Fruit fly (Drosophila melanogaster) whole organism, embryonic: ENCODE measurements around the gene CG5882.

Source experiments
- Adf1 ChIP-seq: fragments of 200-800 bp; sonication (Bioruptor generic); IDR thresholded peaks from 2 replicates; pipeline ENCODE4 v1.3.6; 2022; ENCODE audit warnings: missing biosample characterization, missing genetic modification characterization
- Bteb2 ChIP-seq: fragments of 200-800 bp; sonication (Bioruptor generic); optimal IDR thresholded peaks from 2 replicates; lab custom pipeline; 2016; ENCODE audit warnings: missing biosample characterization, missing genetic modification characterization
- CG10654 ChIP-seq: fragments of 200-800 bp; sonication (Bioruptor generic); optimal IDR thresholded peaks from 2 replicates; lab custom pipeline; 2016; ENCODE audit warnings: missing biosample characterization, missing genetic modification characterization
- CG11695 ChIP-seq: fragments of 200-800 bp; sonication (Bioruptor generic); IDR thresholded peaks from 3 replicates; pipeline ENCODE4 v1.3.6; 2022; ENCODE audit warnings: missing biosample characterization, missing genetic modification characterization
- CG14860 ChIP-seq: fragments of 200-800 bp; sonication (Bioruptor generic); IDR thresholded peaks from 3 replicates; pipeline ENCODE4 v1.3.6; 2022; ENCODE audit warnings: missing biosample characterization, missing genetic modification characterization; ENCODE audit not compliant: partially characterized antibody
- CG16813 ChIP-seq: fragments of 200-800 bp; sonication (Bioruptor generic); IDR thresholded peaks from 3 replicates; pipeline ENCODE4 v1.3.6; 2022; ENCODE audit warnings: missing biosample characterization, missing genetic modification characterization; ENCODE audit not compliant: partially characterized antibody
- CG17328 ChIP-seq: fragments of 200-800 bp; sonication (Bioruptor generic); IDR thresholded peaks from 2 replicates; pipeline ENCODE4 v1.3.6; 2022; ENCODE audit warnings: missing biosample characterization, missing genetic modification characterization
- CG17385 ChIP-seq: fragments of 200-800 bp; sonication (Bioruptor generic); optimal IDR thresholded peaks from 3 replicates; lab custom pipeline; 2018; ENCODE audit warnings: missing biosample characterization, mild to moderate bottlenecking, missing genetic modification characterization
- CG30403 ChIP-seq: fragments of 200-800 bp; sonication (Bioruptor generic); optimal IDR thresholded peaks from 3 replicates; lab custom pipeline; 2016; ENCODE audit warnings: missing biosample characterization, missing genetic modification characterization
- CG3281 ChIP-seq: fragments of 200-800 bp; sonication (Bioruptor generic); optimal IDR thresholded peaks from 3 replicates; lab custom pipeline; 2017; ENCODE audit warnings: missing biosample characterization, mild to moderate bottlenecking, missing genetic modification characterization
- CG34422 ChIP-seq: fragments of 200-800 bp; sonication (Bioruptor generic); IDR thresholded peaks from 3 replicates; pipeline ENCODE4 v1.3.6; 2022; ENCODE audit warnings: missing biosample characterization, missing genetic modification characterization
- CG6791 ChIP-seq: fragments of 200-800 bp; sonication (Bioruptor generic); IDR thresholded peaks from 3 replicates; pipeline ENCODE4 v1.3.6; 2022; ENCODE audit warnings: missing biosample characterization, missing genetic modification characterization; ENCODE audit not compliant: partially characterized antibody
- CG8281 ChIP-seq: fragments of 200-800 bp; sonication (Bioruptor generic); optimal IDR thresholded peaks from 2 replicates; lab custom pipeline; 2018; ENCODE audit warnings: missing biosample characterization, mild to moderate bottlenecking, missing genetic modification characterization, moderate library complexity
- Deaf1 ChIP-seq: fragments of 200-800 bp; optimal IDR thresholded peaks from 3 replicates; lab custom pipeline; 2019; ENCODE audit warnings: missing biosample characterization, mild to moderate bottlenecking, missing genetic modification characterization, moderate library complexity
- Dek ChIP-seq: fragments of 200-800 bp; sonication (Bioruptor generic); optimal IDR thresholded peaks from 3 replicates; lab custom pipeline; 2019; ENCODE audit warnings: missing biosample characterization, mild to moderate bottlenecking, missing genetic modification characterization, moderate library complexity
- HLH3B ChIP-seq: fragments of 200-800 bp; sonication (Bioruptor generic); IDR thresholded peaks from 2 replicates; pipeline ENCODE4 v1.3.6; 2022; ENCODE audit warnings: missing biosample characterization, missing genetic modification characterization
- HmgZ ChIP-seq: fragments of 200-800 bp; sonication (Bioruptor generic); optimal IDR thresholded peaks from 2 replicates; lab custom pipeline; 2018; ENCODE audit warnings: missing biosample characterization, mild to moderate bottlenecking, missing genetic modification characterization
- Hmr ChIP-seq: fragments of 200-800 bp; sonication (Bioruptor generic); optimal IDR thresholded peaks from 3 replicates; lab custom pipeline; 2017; ENCODE audit warnings: mild to moderate bottlenecking, missing biosample characterization, missing genetic modification reagents, missing genetic modification characterization
- Hr51 ChIP-seq, 2 experiments: fragments of 200-800 bp; sonication (Bioruptor generic); optimal IDR thresholded peaks; 2 replicates in 1 of 2; 3 replicates in 1 of 2; lab custom pipeline; 2016 to 2018; ENCODE audit warnings: missing biosample characterization in 2 of 2, missing genetic modification characterization in 2 of 2, mild to moderate bottlenecking in 1 of 2, moderate library complexity in 1 of 2
- Jarid2 ChIP-seq: fragments of 200-800 bp; sonication (Bioruptor generic); optimal IDR thresholded peaks from 3 replicates; lab custom pipeline; 2017; ENCODE audit warnings: mild to moderate bottlenecking, missing biosample characterization, missing genetic modification reagents, missing genetic modification characterization
- Lhr ChIP-seq: fragments of 200-800 bp; sonication (Bioruptor generic); optimal IDR thresholded peaks from 3 replicates; lab custom pipeline; 2017; ENCODE audit warnings: mild to moderate bottlenecking, missing biosample characterization, missing genetic modification reagents, missing genetic modification characterization
- Nf-YC ChIP-seq: fragments of 200-800 bp; optimal IDR thresholded peaks from 3 replicates; lab custom pipeline; 2019; ENCODE audit warnings: missing biosample characterization, mild to moderate bottlenecking, missing genetic modification characterization, moderate library complexity
- NfI ChIP-seq: fragments of 200-800 bp; sonication (Bioruptor generic); optimal IDR thresholded peaks from 3 replicates; lab custom pipeline; 2018; ENCODE audit warnings: missing biosample characterization, mild to moderate bottlenecking, missing genetic modification characterization, moderate library complexity
- Sry-δ ChIP-seq: fragments of 200-800 bp; sonication (Bioruptor generic); optimal IDR thresholded peaks from 2 replicates; lab custom pipeline; 2016; ENCODE audit warnings: missing biosample characterization, missing genetic modification characterization
- bcd ChIP-seq: fragments of 200-800 bp; sonication (Bioruptor generic); optimal IDR thresholded peaks from 2 replicates; lab custom pipeline; 2017; ENCODE audit warnings: missing biosample characterization, mild to moderate bottlenecking, missing genetic modification characterization
- bigmax ChIP-seq: fragments of 200-800 bp; sonication (Bioruptor generic); optimal IDR thresholded peaks from 2 replicates; lab custom pipeline; 2018; ENCODE audit warnings: missing biosample characterization, mild to moderate bottlenecking, missing genetic modification characterization
- bowl ChIP-seq: fragments of 200-800 bp; sonication (Bioruptor generic); IDR thresholded peaks from 2 replicates; pipeline ENCODE4 v1.3.6; 2022; ENCODE audit warnings: missing biosample characterization, missing genetic modification characterization
- crol ChIP-seq: fragments of 200-800 bp; sonication (Bioruptor generic); IDR thresholded peaks from 2 replicates; pipeline ENCODE4 v1.3.6; 2022; ENCODE audit warnings: missing biosample characterization, missing genetic modification characterization
- exex ChIP-seq: fragments of 200-800 bp; sonication (Bioruptor generic); optimal IDR thresholded peaks from 4 replicates; lab custom pipeline; 2018; ENCODE audit warnings: missing biosample characterization, mild to moderate bottlenecking, missing genetic modification characterization, moderate library complexity
- ftz-f1 ChIP-seq: fragments of 200-800 bp; sonication (Bioruptor generic); optimal IDR thresholded peaks from 2 replicates; lab custom pipeline; 2016; ENCODE audit warnings: missing biosample characterization, missing genetic modification characterization
- gt ChIP-seq: fragments of 200-800 bp; sonication (Bioruptor generic); IDR thresholded peaks from 2 replicates; pipeline ENCODE4 v1.3.6; 2022; ENCODE audit warnings: missing biosample characterization, missing genetic modification characterization
- hbn ChIP-seq: fragments of 200-800 bp; sonication (Bioruptor generic); IDR thresholded peaks from 2 replicates; pipeline ENCODE4 v1.3.6; 2022; ENCODE audit warnings: missing biosample characterization, missing genetic modification characterization; ENCODE audit not compliant: partially characterized antibody
- hkb ChIP-seq, 2 experiments: fragments of 200-800 bp in 1 of 2; fragments of >200 bp in 1 of 2; sonication (Bioruptor generic) in 1 of 2; IDR thresholded peaks in 1 of 2; optimal IDR thresholded peaks in 1 of 2; 2 replicates each; pipeline versions ENCODE4 v1.3.6 to Lab custom; 2017 to 2022; ENCODE audit warnings: missing biosample characterization in 1 of 2, missing genetic modification characterization in 1 of 2
- jigr1 ChIP-seq: fragments of 200-800 bp; sonication (Bioruptor generic); IDR thresholded peaks from 3 replicates; pipeline ENCODE4 v1.3.6; 2022; ENCODE audit warnings: missing biosample characterization, missing genetic modification characterization
- klu ChIP-seq: fragments of 200-800 bp; sonication (Bioruptor generic); IDR thresholded peaks from 2 replicates; pipeline ENCODE4 v1.3.6; 2022; ENCODE audit warnings: missing biosample characterization, missing genetic modification characterization
- lab ChIP-seq: fragments of 200-800 bp; sonication (Bioruptor generic); optimal IDR thresholded peaks from 3 replicates; lab custom pipeline; 2017; ENCODE audit warnings: missing biosample characterization, missing genetic modification characterization, mild to moderate bottlenecking, moderate library complexity, missing genetic modification reagents
- nom ChIP-seq: fragments of 200-800 bp; sonication (Bioruptor generic); optimal IDR thresholded peaks from 2 replicates; lab custom pipeline; 2017; ENCODE audit warnings: missing biosample characterization, missing genetic modification characterization, mild to moderate bottlenecking, moderate library complexity, missing genetic modification reagents
- oc ChIP-seq: fragments of 200-800 bp; sonication (Bioruptor generic); optimal IDR thresholded peaks from 2 replicates; lab custom pipeline; 2018; ENCODE audit warnings: missing biosample characterization, mild to moderate bottlenecking, missing genetic modification characterization, moderate library complexity
- pan ChIP-seq, 4 experiments: fragments of >200 bp in 3 of 4; fragments of 200-800 bp in 1 of 4; sonication (Bioruptor generic) in 1 of 4; optimal IDR thresholded peaks in 3 of 4; IDR thresholded peaks in 1 of 4; 2 replicates each; pipeline versions ENCODE4 v1.3.6 to Lab custom; 2017 to 2022; ENCODE audit warnings: missing biosample characterization in 2 of 4, missing genetic modification characterization in 2 of 4, mixed read lengths in 1 of 4
- peb ChIP-seq: fragments of 200-800 bp; sonication (Bioruptor generic); IDR thresholded peaks from 2 replicates; pipeline ENCODE4 v1.3.6; 2022; ENCODE audit warnings: missing biosample characterization, missing genetic modification characterization
- pho ChIP-seq: fragments of 200-800 bp; sonication (Bioruptor generic); optimal IDR thresholded peaks from 2 replicates; lab custom pipeline; 2016; ENCODE audit warnings: missing biosample characterization, missing genetic modification characterization
- ro ChIP-seq: fragments of 200-800 bp; sonication (Bioruptor generic); IDR thresholded peaks from 2 replicates; pipeline ENCODE4 v1.3.6; 2022; ENCODE audit warnings: missing biosample characterization, missing genetic modification characterization
- sob ChIP-seq: fragments of 200-800 bp; sonication (Bioruptor generic); IDR thresholded peaks from 2 replicates; pipeline ENCODE4 v1.3.6; 2022; ENCODE audit warnings: missing biosample characterization, missing genetic modification characterization
- stc ChIP-seq: fragments of 200-800 bp; sonication (Bioruptor generic); IDR thresholded peaks from 2 replicates; pipeline ENCODE4 v1.3.6; 2022; ENCODE audit warnings: missing biosample characterization, missing genetic modification characterization
- vvl ChIP-seq: fragments of 200-800 bp; sonication (Bioruptor generic); IDR thresholded peaks from 2 replicates; pipeline ENCODE4 v1.3.6; 2022; ENCODE audit warnings: missing biosample characterization, missing genetic modification characterization
- z ChIP-seq: fragments of 200-800 bp; sonication (Bioruptor generic); IDR thresholded peaks from 3 replicates; pipeline ENCODE4 v1.3.6; 2022; ENCODE audit warnings: missing biosample characterization, missing genetic modification characterization

CG5882 gene

dm6 chr3R:27069810-27070625, 48.4 kb upstream of the CG5882 start, which contains the start of gene spz (continued):
- TF ChIP-seq CG17328 (GFP tag; lab: Robert Waterston, UW) = no peak
- no peak for TF ChIP-seq Dek (tag; lab: Kevin White, UChicago)
- no peak for TF ChIP-seq bigmax (GFP tag; lab: Kevin White, UChicago)
- TF ChIP-seq Jarid2 (GFP tag; lab: Kevin White, UChicago) = peak; percentile 78
- TF ChIP-seq peb = no peak
- TF ChIP-seq bcd (GFP tag; lab: Kevin White, UChicago) = peak; percentile 8
- TF ChIP-seq Sry-δ (GFP tag; lab: Kevin White, UChicago) = no peak
- peak; percentile 60 for TF ChIP-seq ftz-f1 (GFP tag; lab: Kevin White, UChicago)
- no peak for TF ChIP-seq CG8281
- no peak for TF ChIP-seq HmgZ (tag; lab: Kevin White, UChicago)
- no peak for TF ChIP-seq Lhr
- 0 out of 3 replicates have a peak, but pooled peaks have one; percentile 26 for TF ChIP-seq CG6791
- TF ChIP-seq hkb (optimal IDR thresholded peaks at IDR 0.05; lab: Kevin White, UChicago) = no peak
- 0 out of 2 replicates have a peak, but pooled peaks have one; percentile 18 for TF ChIP-seq hkb (GFP tag; IDR thresholded peaks at IDR 0.05; lab: Robert Waterston, UW)
- TF ChIP-seq CG17385 (GFP tag; lab: Kevin White, UChicago) = no peak
- 0 out of 3 replicates have a peak, but pooled peaks have one; percentile 48 for TF ChIP-seq CG34422 (GFP tag; lab: Robert Waterston, UW)
- TF ChIP-seq oc (tag; lab: Kevin White, UChicago) = peak; percentile 37
- peak; percentile 95 for TF ChIP-seq crol (GFP tag; lab: Robert Waterston, UW)
- TF ChIP-seq bowl (GFP tag; lab: Robert Waterston, UW) = no peak; the same call in 1 of the 2 replicates
- TF ChIP-seq ro (GFP tag; lab: Robert Waterston, UW) = no peak
- peak; percentile 52 for TF ChIP-seq vvl (GFP tag; lab: Robert Waterston, UW)
- TF ChIP-seq klu (GFP tag; lab: Robert Waterston, UW) = no peak
- peak; percentile 54 for TF ChIP-seq Adf1 (GFP tag; lab: Robert Waterston, UW)
- peak; percentile 28 for TF ChIP-seq lab (GFP tag; lab: Kevin White, UChicago)
- TF ChIP-seq z = 0 out of 3 replicates have a peak, but pooled peaks have one; percentile 36
- TF ChIP-seq CG30403 (GFP tag; lab: Kevin White, UChicago) = peak; percentile 39
- peak; percentile 14; the same call in 1 of the 2 replicates for TF ChIP-seq HLH3B
- 0 out of 3 replicates have a peak, but pooled peaks have one; percentile 41 for TF ChIP-seq CG14860 (GFP tag; lab: Robert Waterston, UW)
- TF ChIP-seq NfI (GFP tag; lab: Kevin White, UChicago) = peak; percentile 4
- TF ChIP-seq Nf-YC (tag; lab: Kevin White, UChicago) = no peak
- peak; percentile 51; the same call in 1 of the 2 replicates for TF ChIP-seq sob (GFP tag; lab: Robert Waterston, UW)
- peak; percentile 54; the same call in 1 of the 3 replicates for TF ChIP-seq CG11695 (GFP tag; lab: Robert Waterston, UW)
- no peak for TF ChIP-seq Bteb2 (GFP tag; lab: Kevin White, UChicago)
- TF ChIP-seq jigr1 (GFP tag; lab: Robert Waterston, UW) = no peak
- TF ChIP-seq CG16813 = no peak
- 0 out of 2 replicates have a peak, but pooled peaks have one; percentile 24 for TF ChIP-seq hbn (GFP tag; lab: Robert Waterston, UW)
- TF ChIP-seq CG10654 (GFP tag; lab: Kevin White, UChicago) = no peak
- no peak for TF ChIP-seq gt (GFP tag; lab: Robert Waterston, UW)
- TF ChIP-seq Deaf1 (tag; lab: Kevin White, UChicago) = peak; percentile 57
- TF ChIP-seq Hr51 (GFP tag; optimal IDR thresholded peaks at IDR 0.05; lab: Kevin White, UChicago) = peak in 1 of 2 experiments; percentile 44
- peak; percentile 43 for TF ChIP-seq Hmr (GFP tag; lab: Kevin White, UChicago)
- TF ChIP-seq nom (GFP tag; lab: Kevin White, UChicago) = peak; percentile 2
- TF ChIP-seq exex (tag; lab: Kevin White, UChicago) = no peak
- peak; percentile 12 for TF ChIP-seq pho
- TF ChIP-seq CG3281 (GFP tag; lab: Kevin White, UChicago) = no peak
- no peak for TF ChIP-seq pan (optimal IDR thresholded peaks at IDR 0.05; lab: Kevin White, UChicago)
- TF ChIP-seq pan (GFP tag; optimal IDR thresholded peaks at IDR 0.05 in 1 of 2, IDR thresholded peaks at IDR 0.05 in 1 of 2) = peak in 1 of 2 experiments; percentile 29
- peak; percentile 14; the same call in 1 of the 2 replicates for TF ChIP-seq stc
